Fruit fly (Drosophila melanogaster) whole organism, embryonic: ENCODE measurements around the gene Pex2.

ENCODE experiments used
- B-H1 ChIP-seq: fragments of 200-800 bp; sonication (Bioruptor generic); IDR thresholded peaks from 3 replicates; pipeline ENCODE4 v1.3.6; 2022; ENCODE audit warnings: missing biosample characterization, missing genetic modification characterization
- Bgb ChIP-seq: fragments of 200-800 bp; sonication (Bioruptor generic); IDR thresholded peaks from 2 replicates; pipeline ENCODE4 v1.3.6; 2022; ENCODE audit warnings: missing biosample characterization, missing genetic modification characterization; ENCODE audit not compliant: partially characterized antibody
- Blimp-1 ChIP-seq: fragments of 200-800 bp; sonication (Bioruptor generic); optimal IDR thresholded peaks from 3 replicates; lab custom pipeline; 2018; ENCODE audit warnings: missing biosample characterization, missing genetic modification characterization, mild to moderate bottlenecking, moderate library complexity, missing genetic modification reagents
- CG1024 ChIP-seq: fragments of 200-800 bp; sonication (Bioruptor generic); IDR thresholded peaks from 2 replicates; pipeline ENCODE4 v1.3.6; 2022; ENCODE audit warnings: missing biosample characterization, missing genetic modification characterization
- CG10654 ChIP-seq: fragments of 200-800 bp; sonication (Bioruptor generic); optimal IDR thresholded peaks from 2 replicates; lab custom pipeline; 2016; ENCODE audit warnings: missing biosample characterization, missing genetic modification characterization
- CG11695 ChIP-seq: fragments of 200-800 bp; sonication (Bioruptor generic); IDR thresholded peaks from 3 replicates; pipeline ENCODE4 v1.3.6; 2022; ENCODE audit warnings: missing biosample characterization, missing genetic modification characterization
- CG12236 ChIP-seq: fragments of 200-800 bp; sonication (Bioruptor generic); optimal IDR thresholded peaks from 2 replicates; lab custom pipeline; 2016; ENCODE audit warnings: missing biosample characterization, missing genetic modification characterization
- CG13287 ChIP-seq: fragments of 200-800 bp; sonication (Bioruptor generic); IDR thresholded peaks from 2 replicates; pipeline ENCODE4 v1.3.6; 2022; ENCODE audit warnings: missing biosample characterization, missing genetic modification characterization; ENCODE audit not compliant: partially characterized antibody
- CG13296 ChIP-seq: fragments of 200-800 bp; sonication (Bioruptor generic); optimal IDR thresholded peaks from 3 replicates; lab custom pipeline; 2018; ENCODE audit warnings: missing biosample characterization, mild to moderate bottlenecking, missing genetic modification characterization
- CG14860 ChIP-seq: fragments of 200-800 bp; sonication (Bioruptor generic); IDR thresholded peaks from 3 replicates; pipeline ENCODE4 v1.3.6; 2022; ENCODE audit warnings: missing biosample characterization, missing genetic modification characterization; ENCODE audit not compliant: partially characterized antibody
- CG15479 ChIP-seq: fragments of 200-800 bp; sonication (Bioruptor generic); optimal IDR thresholded peaks from 3 replicates; lab custom pipeline; 2019; ENCODE audit warnings: missing biosample characterization, mild to moderate bottlenecking, missing genetic modification characterization, moderate library complexity
- CG15601 ChIP-seq: fragments of 200-800 bp; sonication (Bioruptor generic); optimal IDR thresholded peaks from 3 replicates; lab custom pipeline; 2019; ENCODE audit warnings: missing biosample characterization, mild to moderate bottlenecking, missing genetic modification characterization, moderate library complexity
- CG17361 ChIP-seq: fragments of 200-800 bp; sonication (Bioruptor generic); IDR thresholded peaks from 3 replicates; pipeline ENCODE4 v1.3.6; 2022; ENCODE audit warnings: missing biosample characterization, missing genetic modification characterization
- CG2116 ChIP-seq: fragments of 200-800 bp; sonication (Bioruptor generic); optimal IDR thresholded peaks from 3 replicates; lab custom pipeline; 2018; ENCODE audit warnings: missing biosample characterization, mild to moderate bottlenecking, missing genetic modification characterization
- CG3163 ChIP-seq: fragments of 200-800 bp; sonication (Bioruptor generic); optimal IDR thresholded peaks from 3 replicates; lab custom pipeline; 2016; ENCODE audit warnings: missing biosample characterization, missing genetic modification characterization
- CG7372 ChIP-seq: fragments of 200-800 bp; sonication (Bioruptor generic); IDR thresholded peaks from 2 replicates; pipeline ENCODE4 v1.3.6; 2022; ENCODE audit warnings: missing biosample characterization, missing genetic modification characterization
- CG7556 ChIP-seq: fragments of 200-800 bp; sonication (Bioruptor generic); optimal IDR thresholded peaks from 2 replicates; lab custom pipeline; 2017; ENCODE audit warnings: missing biosample characterization, mild to moderate bottlenecking, missing genetic modification characterization
- CG7987 ChIP-seq: fragments of 200-800 bp; sonication (Bioruptor generic); optimal IDR thresholded peaks from 2 replicates; lab custom pipeline; 2018; ENCODE audit warnings: missing biosample characterization, mild to moderate bottlenecking, missing genetic modification characterization, moderate library complexity
- CG8944 ChIP-seq: fragments of 200-800 bp; sonication (Bioruptor generic); optimal IDR thresholded peaks from 3 replicates; lab custom pipeline; 2016; ENCODE audit warnings: missing biosample characterization, missing genetic modification characterization
- CG9932 ChIP-seq: fragments of 200-800 bp; sonication (Bioruptor generic); IDR thresholded peaks from 2 replicates; pipeline ENCODE4 v1.3.6; 2022; ENCODE audit warnings: missing biosample characterization, missing genetic modification characterization
- Camta ChIP-seq: fragments of 200-800 bp; sonication (Bioruptor generic); optimal IDR thresholded peaks from 2 replicates; lab custom pipeline; 2016; ENCODE audit warnings: missing biosample characterization, missing genetic modification characterization
- Dad ChIP-seq: fragments of 200-800 bp; sonication (Bioruptor generic); optimal IDR thresholded peaks from 3 replicates; lab custom pipeline; 2016; ENCODE audit warnings: missing biosample characterization, missing genetic modification characterization
- Fer1 ChIP-seq: fragments of 200-800 bp; sonication (Bioruptor generic); optimal IDR thresholded peaks from 2 replicates; lab custom pipeline; 2017; ENCODE audit warnings: missing biosample characterization, mild to moderate bottlenecking, missing genetic modification characterization
- Fer3 ChIP-seq: fragments of 200-800 bp; sonication (Bioruptor generic); optimal IDR thresholded peaks from 2 replicates; lab custom pipeline; 2018; ENCODE audit warnings: missing biosample characterization, mild to moderate bottlenecking, missing genetic modification characterization, moderate library complexity
- Hey ChIP-seq: fragments of 200-800 bp; sonication (Bioruptor generic); optimal IDR thresholded peaks from 3 replicates; lab custom pipeline; 2018; ENCODE audit warnings: missing biosample characterization, mild to moderate bottlenecking, missing genetic modification characterization
- Hsf ChIP-seq: fragments of 200-800 bp; sonication (Bioruptor generic); optimal IDR thresholded peaks from 3 replicates; lab custom pipeline; 2016; ENCODE audit warnings: missing biosample characterization, missing genetic modification characterization
- Mes4 ChIP-seq: fragments of 200-800 bp; sonication (Bioruptor generic); optimal IDR thresholded peaks from 2 replicates; lab custom pipeline; 2016; ENCODE audit warnings: missing biosample characterization, missing genetic modification characterization
- Myb ChIP-seq: fragments of 200-800 bp; sonication (Bioruptor generic); optimal IDR thresholded peaks from 2 replicates; lab custom pipeline; 2016; ENCODE audit warnings: missing biosample characterization, missing genetic modification characterization
- Oaz ChIP-seq: fragments of 200-800 bp; sonication (Bioruptor generic); IDR thresholded peaks from 2 replicates; pipeline ENCODE4 v1.3.6; 2022; ENCODE audit warnings: missing biosample characterization, missing genetic modification characterization
- Oli ChIP-seq: fragments of 200-800 bp; sonication (Bioruptor generic); optimal IDR thresholded peaks from 2 replicates; lab custom pipeline; 2018; ENCODE audit warnings: missing biosample characterization, mild to moderate bottlenecking, missing genetic modification characterization, moderate library complexity
- Ravus ChIP-seq: fragments of 200-800 bp; sonication (Bioruptor generic); IDR thresholded peaks from 2 replicates; pipeline ENCODE4 v1.3.6; 2022; ENCODE audit warnings: missing biosample characterization, missing genetic modification characterization
- Sin3A ChIP-seq: fragments of >200 bp; optimal IDR thresholded peaks from 2 replicates; lab custom pipeline; 2018
- ara ChIP-seq: fragments of 200-800 bp; sonication (Bioruptor generic); IDR thresholded peaks from 2 replicates; pipeline ENCODE4 v1.3.6; 2022; ENCODE audit warnings: missing biosample characterization, missing genetic modification characterization
- bowl ChIP-seq: fragments of 200-800 bp; sonication (Bioruptor generic); IDR thresholded peaks from 2 replicates; pipeline ENCODE4 v1.3.6; 2022; ENCODE audit warnings: missing biosample characterization, missing genetic modification characterization
- ci ChIP-seq: fragments of 200-800 bp; sonication (Bioruptor generic); IDR thresholded peaks from 3 replicates; pipeline ENCODE4 v1.3.6; 2022; ENCODE audit warnings: missing biosample characterization, missing genetic modification characterization
- crp ChIP-seq, 2 experiments: fragments of 200-800 bp; sonication (Bioruptor generic); optimal IDR thresholded peaks; 2 replicates in 1 of 2; 3 replicates in 1 of 2; lab custom pipeline; 2017; ENCODE audit warnings: missing biosample characterization in 2 of 2, missing genetic modification characterization in 2 of 2, mild to moderate bottlenecking in 1 of 2, moderate library complexity in 1 of 2
- eve ChIP-seq, 2 experiments: fragments of >200 bp; optimal IDR thresholded peaks; 2 replicates each; lab custom pipeline; 2017; ENCODE audit warnings: missing biosample characterization in 2 of 2, missing genetic modification characterization in 2 of 2
- gfzf ChIP-seq: fragments of 200-800 bp; sonication (Bioruptor generic); optimal IDR thresholded peaks from 2 replicates; lab custom pipeline; 2016; ENCODE audit warnings: missing biosample characterization, mild to moderate bottlenecking, missing genetic modification characterization, moderate library complexity
- grau ChIP-seq: fragments of 200-800 bp; optimal IDR thresholded peaks from 3 replicates; lab custom pipeline; 2019; ENCODE audit warnings: missing biosample characterization, mild to moderate bottlenecking, missing genetic modification characterization, moderate library complexity
- jumu ChIP-seq: fragments of 200-800 bp; sonication (Bioruptor generic); optimal IDR thresholded peaks from 3 replicates; lab custom pipeline; 2016; ENCODE audit warnings: missing biosample characterization, missing genetic modification characterization
- lbe ChIP-seq: fragments of 200-800 bp; sonication (Bioruptor generic); optimal IDR thresholded peaks from 2 replicates; lab custom pipeline; 2016; ENCODE audit warnings: missing biosample characterization, mild to moderate bottlenecking, missing genetic modification characterization
- lola ChIP-seq, 3 experiments: fragments of >200 bp in 2 of 3; fragments of 200-800 bp in 1 of 3; sonication (Bioruptor generic) in 1 of 3; optimal IDR thresholded peaks; 2 replicates each; lab custom pipeline; 2017 to 2019; ENCODE audit warnings: missing biosample characterization in 3 of 3, missing genetic modification characterization in 3 of 3, mild to moderate bottlenecking in 1 of 3, moderate library complexity in 1 of 3
- mirr ChIP-seq: fragments of 200-800 bp; sonication (Bioruptor generic); optimal IDR thresholded peaks from 3 replicates; lab custom pipeline; 2018; ENCODE audit warnings: missing biosample characterization, mild to moderate bottlenecking, missing genetic modification characterization
- nau ChIP-seq: fragments of 200-800 bp; sonication (Bioruptor generic); optimal IDR thresholded peaks from 3 replicates; lab custom pipeline; 2017; ENCODE audit warnings: missing biosample characterization, mild to moderate bottlenecking, missing genetic modification characterization, missing genetic modification reagents
- nmo ChIP-seq: fragments of 200-800 bp; sonication (Bioruptor generic); optimal IDR thresholded peaks from 2 replicates; lab custom pipeline; 2018; ENCODE audit warnings: missing biosample characterization, mild to moderate bottlenecking, missing genetic modification characterization, moderate library complexity
- sqz ChIP-seq: fragments of 200-800 bp; sonication (Bioruptor generic); optimal IDR thresholded peaks from 3 replicates; lab custom pipeline; 2018; ENCODE audit warnings: missing biosample characterization, mild to moderate bottlenecking, missing genetic modification characterization
- sr ChIP-seq: fragments of 200-800 bp; sonication (Bioruptor generic); IDR thresholded peaks from 3 replicates; pipeline ENCODE4 v1.3.6; 2022; ENCODE audit warnings: missing biosample characterization, missing genetic modification characterization
- tgo ChIP-seq: fragments of 200-800 bp; sonication (Bioruptor generic); IDR thresholded peaks from 3 replicates; pipeline ENCODE4 v1.3.6; 2022; ENCODE audit warnings: missing biosample characterization, missing genetic modification characterization
- z ChIP-seq: fragments of 200-800 bp; sonication (Bioruptor generic); IDR thresholded peaks from 3 replicates; pipeline ENCODE4 v1.3.6; 2022; ENCODE audit warnings: missing biosample characterization, missing genetic modification characterization

Pex2 gene

dm6 chr3L:8340264-8341095, 1.6 kb downstream of the Pex2 start, which contains the start of the genes Prim1 and CG7083 (continued):
- TF ChIP-seq sqz (no peak), Sin3A (lab: Kevin White, UChicago) (peak; percentile 78), CG13287 (peak; percentile 43), CG13296 (GFP tag; lab: Kevin White, UChicago) (peak; percentile 53), CG12236 (peak; percentile 33), mirr (GFP tag; lab: Kevin White, UChicago) (peak; percentile 32), Oaz (GFP tag; lab: Robert Waterston, UW) (no peak), B-H1 (no peak), CG8944 (peak; percentile 33), CG3163 (GFP tag; lab: Kevin White, UChicago) (peak; percentile 13), CG15601 (tag; lab: Kevin White, UChicago) (peak; percentile 34), ara (GFP tag; lab: Robert Waterston, UW) (peak; percentile 42; the same call in 1 of the 2 replicates), Camta (GFP tag; lab: Kevin White, UChicago) (peak; percentile 74), Dad (GFP tag; lab: Kevin White, UChicago) (peak; percentile 31), sr (GFP tag; lab: Robert Waterston, UW) (no peak), z (no peak), Bgb (peak; percentile 29; the same call in 1 of the 2 replicates), Hsf (peak; percentile 66), Hey (no peak), CG7556 (peak; percentile 38), jumu (GFP tag; lab: Kevin White, UChicago) (peak; percentile 64), CG10654 (GFP tag; lab: Kevin White, UChicago) (peak; percentile 54), Blimp-1 (GFP tag; lab: Kevin White, UChicago) (peak; percentile 17), Mes4 (peak; percentile 54), CG2116 (GFP tag; lab: Kevin White, UChicago) (peak; percentile 67), lbe (peak; percentile 46), CG9932 (GFP tag; lab: Robert Waterston, UW) (peak; percentile 50; the same call in 1 of the 2 replicates), CG11695 (0 out of 3 replicates have a peak, but pooled peaks have one; percentile 6), grau (peak; percentile 52), lola (GFP tag; optimal IDR thresholded peaks at IDR 0.05; lab: Kevin White, UChicago) (peak in 1 of 3 experiments; percentile 55), ci (GFP tag; lab: Robert Waterston, UW) (peak; percentile 60; the same call in 2 of the 3 replicates), bowl (GFP tag; lab: Robert Waterston, UW) (no peak), nmo (peak; percentile 55), CG7372 (GFP tag; lab: Robert Waterston, UW) (no peak), CG17361 (GFP tag; lab: Robert Waterston, UW) (peak; percentile 60; the same call in 2 of the 3 replicates), Oli (tag; lab: Kevin White, UChicago) (peak; percentile 45), tgo (peak; percentile 30; the same call in 1 of the 3 replicates), CG14860 (GFP tag; lab: Robert Waterston, UW) (no peak), CG7987 (GFP tag; lab: Kevin White, UChicago) (no peak), Myb (GFP tag; lab: Kevin White, UChicago) (peak; percentile 55), CG1024 (no peak), Ravus (GFP tag; lab: Robert Waterston, UW) (no peak), eve (GFP tag; optimal IDR thresholded peaks at IDR 0.05; lab: Kevin White, UChicago) (no peak), crp (GFP tag; optimal IDR thresholded peaks at IDR 0.05; lab: Kevin White, UChicago) (peak; percentile 93 to 97), Fer3 (tag; lab: Kevin White, UChicago) (peak; percentile 32), nau (GFP tag; lab: Kevin White, UChicago) (no peak), gfzf (GFP tag; lab: Kevin White, UChicago) (peak; percentile 17), CG15479 (GFP tag; lab: Kevin White, UChicago) (peak; percentile 33), Fer1 (GFP tag; lab: Kevin White, UChicago) (peak; percentile 59)
